Worm (Caenorhabditis elegans): ENCODE measurements around the gene nlp-36.

The nlp-36 gene

DNA sequence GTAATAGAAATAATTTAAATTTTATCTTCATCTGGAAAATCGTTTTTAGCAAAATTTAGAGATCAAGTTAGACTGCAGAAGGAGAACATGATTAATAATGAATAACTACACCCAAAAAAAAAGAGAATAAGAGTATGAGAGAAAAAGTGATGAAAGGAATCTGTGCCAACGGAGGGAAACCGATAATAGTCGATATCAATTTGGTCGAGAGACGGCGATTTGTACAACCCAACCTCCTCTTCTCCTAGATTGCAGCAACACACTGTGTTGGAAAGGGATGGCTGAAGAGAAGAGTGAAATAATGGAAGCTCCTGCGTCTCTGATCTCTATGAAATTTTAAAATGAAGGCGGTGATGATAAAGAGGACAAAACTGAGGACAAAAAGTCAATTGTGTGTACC, 14.0 kb upstream of the nlp-36 start (continued):
- TF ChIP-seq madf-5 (GFP tag; IDR thresholded peaks at IDR 0.05) (no peak), saeg-2 (GFP tag; IDR thresholded peaks at IDR 0.05) (no peak), mes-2 (tag; optimal IDR thresholded peaks at IDR 0.05; ENCODE audit: poor library complexity, severe bottlenecking) (peak; percentile 36), dmd-6 (GFP tag; IDR thresholded peaks at IDR 0.05) (peak; percentile 77)

DNA sequence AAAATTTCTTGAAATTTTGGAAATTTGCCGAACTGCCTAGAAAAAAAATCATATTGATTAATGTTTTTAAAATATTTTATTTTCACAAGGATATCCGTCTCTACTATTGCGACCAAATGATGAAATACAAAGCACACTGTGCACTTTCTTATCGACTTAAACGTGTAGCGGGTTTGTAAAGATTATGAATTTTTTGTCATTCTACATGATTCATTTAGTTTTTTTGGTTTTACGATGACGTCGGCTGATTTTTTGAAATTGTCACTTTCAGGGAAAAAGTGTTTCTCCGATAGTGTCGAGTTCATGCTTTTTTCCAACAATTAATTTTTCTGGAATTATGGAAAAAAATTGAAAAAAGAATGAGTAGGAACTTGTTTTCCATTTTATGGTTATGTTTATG, 12.0 kb upstream of the nlp-36 start:
- TF ChIP-seq dmd-6 (GFP tag; IDR thresholded peaks at IDR 0.05): peak; percentile 40; the same call in 1 of the 2 replicates
- TF ChIP-seq dve-1 (tag; optimal IDR thresholded peaks at IDR 0.05; ENCODE audit: insufficient read depth): peak; percentile 7
- TF ChIP-seq unc-130 (GFP tag; optimal IDR thresholded peaks at IDR 0.05): no peak
- TF ChIP-seq F10B5.3 (tag; optimal IDR thresholded peaks at IDR 0.05): no peak

ce11 chrIII:9482423-9482993, 6.0 kb upstream of the nlp-36 start:
- TF ChIP-seq lsy-2 (tag; optimal IDR thresholded peaks at IDR 0.05) (peak in 1 of 2 experiments; percentile 17), madf-5 (GFP tag; IDR thresholded peaks at IDR 0.05) (no peak), aha-1 (tag) (peak; percentile 73)

- peak in 1 of 2 experiments; percentile 23 for TF ChIP-seq unc-62 (GFP tag; optimal IDR thresholded peaks at IDR 0.05 in 1 of 2)
- no peak for TF ChIP-seq unc-62 (tag; optimal IDR thresholded peaks at IDR 0.05)
- no peak for TF ChIP-seq saeg-2 (GFP tag; IDR thresholded peaks at IDR 0.05)
- TF ChIP-seq pha-4 (GFP tag; IDR thresholded peaks at IDR 0.05): no peak
- TF ChIP-seq pha-4 (tag; optimal IDR thresholded peaks at IDR 0.05): no peak
- peak; percentile 21 for TF ChIP-seq nhr-11 (tag; optimal IDR thresholded peaks at IDR 0.05)
- no peak for TF ChIP-seq spr-1 (tag; optimal IDR thresholded peaks at IDR 0.05)
- TF ChIP-seq hlh-11 (tag; optimal IDR thresholded peaks at IDR 0.05): no peak
- peak; percentile 4 for TF ChIP-seq mep-1 (tag; optimal IDR thresholded peaks at IDR 0.05)
- TF ChIP-seq hmg-1.1 (GFP tag; IDR thresholded peaks at IDR 0.05): no peak
- no peak for TF ChIP-seq lsy-2 (tag; optimal IDR thresholded peaks at IDR 0.05)
- TF ChIP-seq aly-2 (tag; optimal IDR thresholded peaks at IDR 0.05): no peak
- TF ChIP-seq F26F4.8 (GFP tag; conservative IDR thresholded peaks at IDR 0.05): no peak
- peak; percentile 3 for TF ChIP-seq nhr-48 (tag; optimal IDR thresholded peaks at IDR 0.05)
- TF ChIP-seq tra-1 (GFP tag; IDR thresholded peaks at IDR 0.05): no peak
- no peak for TF ChIP-seq Y75B8A.6 (GFP tag; IDR thresholded peaks at IDR 0.05)
- TF ChIP-seq ZK337.2 (GFP tag; IDR thresholded peaks at IDR 0.05): no peak
- no peak for TF ChIP-seq nhr-42 (GFP tag; IDR thresholded peaks at IDR 0.05)
- no peak for TF ChIP-seq dve-1 (tag; optimal IDR thresholded peaks at IDR 0.05; ENCODE audit: insufficient read depth)
- TF ChIP-seq unc-130 (GFP tag; optimal IDR thresholded peaks at IDR 0.05): no peak
- peak; percentile 18 for TF ChIP-seq rbr-2 (tag; optimal IDR thresholded peaks at IDR 0.05)
- peak; percentile 34 for TF ChIP-seq mes-2 (tag; optimal IDR thresholded peaks at IDR 0.05; ENCODE audit: poor library complexity, severe bottlenecking)
- no peak for TF ChIP-seq mxl-2 (GFP tag; conservative IDR thresholded peaks at IDR 0.05)
- no peak for TF ChIP-seq nhr-237 (tag; optimal IDR thresholded peaks at IDR 0.05)
- no peak for TF ChIP-seq madf-9 (GFP tag; conservative IDR thresholded peaks at IDR 0.05)
- no peak for TF ChIP-seq lir-3 (tag; optimal IDR thresholded peaks at IDR 0.05)
- TF ChIP-seq set-16 (GFP tag; IDR thresholded peaks at IDR 0.05): no peak
- TF ChIP-seq duxl-1 (tag; optimal IDR thresholded peaks at IDR 0.05; ENCODE audit: poor library complexity): no peak
- no peak for TF ChIP-seq hlh-30 (tag; optimal IDR thresholded peaks at IDR 0.05; ENCODE audit: insufficient read depth)
These were observed 4.8 kb upstream of the nlp-36 start for ce11 chrIII:9483716-9484115.

ce11 chrIII:9485373-9485772, 3.2 kb upstream of the nlp-36 start, which contains the start of gene bre-3:
TSS of gene bre-3 (minus strand) at chrIII:9485473.
- TF ChIP-seq madf-5 (GFP tag; IDR thresholded peaks at IDR 0.05) (no peak), dmd-9 (GFP tag; IDR thresholded peaks at IDR 0.05) (no peak), zip-11 (GFP tag; IDR thresholded peaks at IDR 0.05) (no peak), nhr-25 (tag; optimal IDR thresholded peaks at IDR 0.05; ENCODE audit: borderline replicate concordance, insufficient read depth) (no peak), aha-1 (tag) (peak; percentile 69), lin-29 (GFP tag; IDR thresholded peaks at IDR 0.05) (no peak), daf-8 (GFP tag; IDR thresholded peaks at IDR 0.05) (no peak), ztf-7 (tag; optimal IDR thresholded peaks at IDR 0.05) (no peak)
